Worm (Caenorhabditis elegans) whole organism, L2 larva: ENCODE measurements around the gene T20D3.5.

ENCODE experiments used
- R02D3.7 ChIP-seq: fragments of 150-350 bp; optimal IDR thresholded peaks from 2 replicates; lab custom pipeline; 2014; ENCODE audit warnings: missing biosample characterization, missing genetic modification characterization
- ZK546.5 ChIP-seq: sonication (generic microtip); optimal IDR thresholded peaks from 2 replicates; lab custom pipeline; 2017; ENCODE audit warnings: missing biosample characterization, missing genetic modification characterization
- ceh-16 ChIP-seq: fragments of 150-350 bp; optimal IDR thresholded peaks from 2 replicates; lab custom pipeline; 2014; ENCODE audit warnings: missing biosample characterization, missing genetic modification characterization
- fos-1 ChIP-seq: fragments of 150-350 bp; optimal IDR thresholded peaks from 2 replicates; lab custom pipeline; 2014; ENCODE audit warnings: missing biosample characterization, missing genetic modification characterization
- lin-11 ChIP-seq: fragments of 150-350 bp; sonication (generic microtip); optimal IDR thresholded peaks from 2 replicates; lab custom pipeline; 2014; ENCODE audit warnings: missing biosample characterization, missing genetic modification characterization, inconsistent platforms, mixed read lengths
- mab-5 ChIP-seq: fragments of 150-350 bp; optimal IDR thresholded peaks from 2 replicates; lab custom pipeline; 2014; ENCODE audit warnings: missing biosample characterization, missing genetic modification characterization
- mbf-1 ChIP-seq: sonication (generic microtip); optimal IDR thresholded peaks from 2 replicates; lab custom pipeline; 2017; ENCODE audit warnings: missing biosample characterization, missing genetic modification characterization
- nhr-11 ChIP-seq: fragments of 150-350 bp; optimal IDR thresholded peaks from 2 replicates; lab custom pipeline; 2014; ENCODE audit warnings: missing biosample characterization, missing genetic modification characterization
- nhr-23 ChIP-seq: fragments of 150-350 bp; optimal IDR thresholded peaks from 2 replicates; lab custom pipeline; 2014; ENCODE audit warnings: missing biosample characterization, missing genetic modification reagents, missing genetic modification characterization
- unc-62 ChIP-seq: fragments of 150-350 bp; optimal IDR thresholded peaks from 2 replicates; lab custom pipeline; 2014; ENCODE audit warnings: missing biosample characterization, missing genetic modification reagents, missing genetic modification characterization
- ztf-11 ChIP-seq: sonication (generic microtip); optimal IDR thresholded peaks from 2 replicates; lab custom pipeline; 2017; ENCODE audit warnings: missing biosample characterization, missing genetic modification characterization

ce11 chrIV:9384826-9385225 lies 48.0 kb downstream of the T20D3.5 start, which contains the start of gene C10C5.7:
- TF ChIP-seq nhr-23 (tag; lab: Kevin White, UChicago), result no peak
- no peak for TF ChIP-seq mbf-1 (tag; lab: Kevin White, UChicago)
- no peak for TF ChIP-seq R02D3.7 (tag; lab: Kevin White, UChicago)
- TF ChIP-seq ceh-16 (tag; lab: Kevin White, UChicago), result no peak
- TF ChIP-seq ZK546.5 (tag; lab: Kevin White, UChicago), result no peak
- no peak for TF ChIP-seq unc-62 (GFP tag; lab: Kevin White, UChicago)
- TF ChIP-seq nhr-11 (tag; lab: Kevin White, UChicago), result no peak
- no peak for TF ChIP-seq ztf-11 (tag; lab: Kevin White, UChicago)
- TF ChIP-seq lin-11 (tag; lab: Kevin White, UChicago), result no peak
- no peak for TF ChIP-seq fos-1 (tag; lab: Kevin White, UChicago)
- no peak for TF ChIP-seq mab-5 (tag; lab: Kevin White, UChicago)
